Worm (Caenorhabditis elegans) whole organism, L2 larva: ENCODE data around the gene C28A5.6.

ENCODE experiments used
- C34F6.9 ChIP-seq: fragments of 150-350 bp; optimal IDR thresholded peaks from 2 replicates; lab custom pipeline; 2014; ENCODE audit warnings: missing biosample characterization, missing genetic modification characterization
- F13H6.1 ChIP-seq: sonication (generic microtip); optimal IDR thresholded peaks from 2 replicates; lab custom pipeline; 2016; ENCODE audit warnings: missing genetic modification characterization, missing compliant biosample characterization
- R02D3.7 ChIP-seq: fragments of 150-350 bp; optimal IDR thresholded peaks from 2 replicates; lab custom pipeline; 2014; ENCODE audit warnings: missing biosample characterization, missing genetic modification characterization
- Y55F3AM.14 ChIP-seq: fragments of 200-800 bp; sonication (Bioruptor generic); optimal IDR thresholded peaks from 2 replicates; lab custom pipeline; 2018; ENCODE audit warnings: mild to moderate bottlenecking, missing genetic modification characterization, missing compliant biosample characterization
- blmp-1 ChIP-seq: sonication (generic microtip); optimal IDR thresholded peaks from 2 replicates; lab custom pipeline; 2017; ENCODE audit warnings: missing genetic modification characterization, mild to moderate bottlenecking, missing compliant biosample characterization, antibody characterized with exemption, moderate library complexity; ENCODE audit not compliant: insufficient read depth
- ceh-16 ChIP-seq: fragments of 150-350 bp; optimal IDR thresholded peaks from 2 replicates; lab custom pipeline; 2014; ENCODE audit warnings: missing biosample characterization, missing genetic modification characterization
- ceh-82 ChIP-seq: fragments of 150-350 bp; optimal IDR thresholded peaks from 2 replicates; lab custom pipeline; 2014; ENCODE audit warnings: missing biosample characterization, missing genetic modification characterization
- crh-2 ChIP-seq: sonication (generic microtip); optimal IDR thresholded peaks from 2 replicates; lab custom pipeline; 2017; ENCODE audit warnings: missing biosample characterization, missing genetic modification characterization
- dmd-4 ChIP-seq: sonication (generic microtip); optimal IDR thresholded peaks from 2 replicates; lab custom pipeline; 2017; ENCODE audit warnings: missing biosample characterization, missing genetic modification characterization
- egl-27 ChIP-seq: sonication (generic microtip); optimal IDR thresholded peaks from 3 replicates; lab custom pipeline; 2017; ENCODE audit warnings: missing biosample characterization, missing genetic modification reagents, missing genetic modification characterization
- elt-1 ChIP-seq: fragments of 150-350 bp; optimal IDR thresholded peaks from 2 replicates; lab custom pipeline; 2014; ENCODE audit warnings: missing biosample characterization, missing genetic modification characterization
- elt-3 ChIP-seq: sonication (generic microtip); optimal IDR thresholded peaks from 2 replicates; lab custom pipeline; 2017; ENCODE audit warnings: missing biosample characterization, missing genetic modification characterization
- fos-1 ChIP-seq: fragments of 150-350 bp; optimal IDR thresholded peaks from 2 replicates; lab custom pipeline; 2014; ENCODE audit warnings: missing biosample characterization, missing genetic modification characterization
- gmeb-1 ChIP-seq: fragments of 150-350 bp; optimal IDR thresholded peaks from 2 replicates; lab custom pipeline; 2014; ENCODE audit warnings: missing biosample characterization, missing genetic modification characterization
- lin-11 ChIP-seq: fragments of 150-350 bp; sonication (generic microtip); optimal IDR thresholded peaks from 2 replicates; lab custom pipeline; 2014; ENCODE audit warnings: missing biosample characterization, missing genetic modification characterization, inconsistent platforms, mixed read lengths
- lin-13 ChIP-seq: fragments of 150-350 bp; optimal IDR thresholded peaks from 2 replicates; lab custom pipeline; 2014; ENCODE audit warnings: missing biosample characterization, missing genetic modification reagents, missing genetic modification characterization
- lin-39 ChIP-seq: fragments of 150-350 bp; optimal IDR thresholded peaks from 2 replicates; lab custom pipeline; 2014; ENCODE audit warnings: missing biosample characterization, missing genetic modification reagents, missing genetic modification characterization
- lsy-2 ChIP-seq, 2 experiments: fragments of 150-350 bp in 1 of 2; sonication (generic microtip) in 1 of 2; optimal IDR thresholded peaks; 2 replicates each; lab custom pipeline; 2014 to 2017; ENCODE audit warnings: missing biosample characterization in 2 of 2, missing genetic modification characterization in 2 of 2
- mab-5 ChIP-seq: fragments of 150-350 bp; optimal IDR thresholded peaks from 2 replicates; lab custom pipeline; 2014; ENCODE audit warnings: missing biosample characterization, missing genetic modification characterization
- mbf-1 ChIP-seq: sonication (generic microtip); optimal IDR thresholded peaks from 2 replicates; lab custom pipeline; 2017; ENCODE audit warnings: missing biosample characterization, missing genetic modification characterization
- mdl-1 ChIP-seq, 2 experiments: fragments of 150-350 bp in 1 of 2; sonication (generic microtip) in 1 of 2; optimal IDR thresholded peaks; 2 replicates each; lab custom pipeline; 2017; ENCODE audit warnings: missing biosample characterization in 2 of 2, missing genetic modification characterization in 2 of 2
- nhr-10 ChIP-seq: sonication (generic microtip); optimal IDR thresholded peaks from 2 replicates; lab custom pipeline; 2017; ENCODE audit warnings: missing biosample characterization, missing genetic modification characterization
- nhr-12 ChIP-seq: fragments of 150-350 bp; optimal IDR thresholded peaks from 2 replicates; lab custom pipeline; 2014; ENCODE audit warnings: missing biosample characterization, missing genetic modification characterization
- nhr-21 ChIP-seq: fragments of 150-350 bp; optimal IDR thresholded peaks from 2 replicates; lab custom pipeline; 2014; ENCODE audit warnings: missing biosample characterization, missing genetic modification characterization
- nhr-23 ChIP-seq: fragments of 150-350 bp; optimal IDR thresholded peaks from 2 replicates; lab custom pipeline; 2014; ENCODE audit warnings: missing biosample characterization, missing genetic modification reagents, missing genetic modification characterization
- nhr-77 ChIP-seq: fragments of 150-350 bp; optimal IDR thresholded peaks from 2 replicates; lab custom pipeline; 2014; ENCODE audit warnings: missing biosample characterization, missing genetic modification characterization
- sem-4 ChIP-seq: fragments of 150-350 bp; optimal IDR thresholded peaks from 2 replicates; lab custom pipeline; 2014; ENCODE audit warnings: missing biosample characterization, missing genetic modification reagents, missing genetic modification characterization
- skn-1 ChIP-seq: sonication (generic microtip); optimal IDR thresholded peaks from 2 replicates; lab custom pipeline; 2017; ENCODE audit warnings: missing biosample characterization, missing genetic modification characterization
- sma-3 ChIP-seq: sonication (generic microtip); optimal IDR thresholded peaks from 2 replicates; lab custom pipeline; 2016; ENCODE audit warnings: missing genetic modification reagents, missing genetic modification characterization, missing compliant biosample characterization
- unc-62 ChIP-seq: fragments of 150-350 bp; optimal IDR thresholded peaks from 2 replicates; lab custom pipeline; 2014; ENCODE audit warnings: missing biosample characterization, missing genetic modification reagents, missing genetic modification characterization
- ztf-1 ChIP-seq: fragments of 200-800 bp; sonication (Bioruptor generic); conservative IDR thresholded peaks from 2 replicates; pipeline ENCODE4 v1.3.6; 2022; ENCODE audit warnings: missing genetic modification characterization, missing compliant biosample characterization
- ztf-11 ChIP-seq: sonication (generic microtip); optimal IDR thresholded peaks from 2 replicates; lab custom pipeline; 2017; ENCODE audit warnings: missing biosample characterization, missing genetic modification characterization
- ztf-4 ChIP-seq: fragments of 150-350 bp; optimal IDR thresholded peaks from 2 replicates; lab custom pipeline; 2014; ENCODE audit warnings: missing biosample characterization, missing genetic modification characterization

Gene C28A5.6

DNA sequence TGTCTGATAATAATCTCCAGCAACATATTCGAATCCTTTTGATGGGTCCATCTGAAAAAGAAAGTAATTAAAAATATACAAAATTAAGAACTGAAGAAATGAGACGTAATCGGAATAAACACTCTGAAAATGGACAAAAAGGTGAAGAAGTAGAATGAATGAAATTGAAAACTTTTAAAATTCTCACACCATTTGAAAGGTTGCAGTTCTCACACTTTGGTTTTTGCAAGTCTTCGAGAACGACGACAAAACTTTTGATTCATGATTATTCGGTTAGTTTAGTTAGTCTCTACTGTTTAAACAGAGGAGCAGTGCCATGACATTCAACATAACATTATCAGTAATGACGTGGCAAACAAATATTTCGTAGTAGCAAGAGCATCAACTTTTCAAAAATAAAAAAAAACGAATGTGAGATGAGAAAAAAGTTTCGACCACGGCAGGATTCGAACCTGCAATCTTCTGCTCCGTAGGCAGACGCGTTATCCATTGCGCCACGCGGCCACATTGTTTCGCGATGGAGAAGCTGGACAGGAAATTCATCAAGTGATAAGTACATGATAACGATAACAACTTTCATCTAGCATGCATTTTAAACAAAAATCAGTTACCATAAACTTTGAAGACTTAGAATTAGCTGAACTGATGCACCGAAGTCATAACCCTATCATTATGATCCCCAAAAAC lies 20.7 kb upstream of the C28A5.6 start, which contains the start of gene ceh-43:
Gene ceh-43 (minus strand): TSS at position 51 of the 687 bp plus-strand sequence.
- TF ChIP-seq lsy-2 (tag; optimal IDR thresholded peaks at IDR 0.05; lab: Kevin White, UChicago) (no peak), mdl-1 (tag; optimal IDR thresholded peaks at IDR 0.05; lab: Kevin White, UChicago) (no peak), ztf-11 (no peak), blmp-1 (tag; lab: Kevin White, UChicago) (no peak)

DNA sequence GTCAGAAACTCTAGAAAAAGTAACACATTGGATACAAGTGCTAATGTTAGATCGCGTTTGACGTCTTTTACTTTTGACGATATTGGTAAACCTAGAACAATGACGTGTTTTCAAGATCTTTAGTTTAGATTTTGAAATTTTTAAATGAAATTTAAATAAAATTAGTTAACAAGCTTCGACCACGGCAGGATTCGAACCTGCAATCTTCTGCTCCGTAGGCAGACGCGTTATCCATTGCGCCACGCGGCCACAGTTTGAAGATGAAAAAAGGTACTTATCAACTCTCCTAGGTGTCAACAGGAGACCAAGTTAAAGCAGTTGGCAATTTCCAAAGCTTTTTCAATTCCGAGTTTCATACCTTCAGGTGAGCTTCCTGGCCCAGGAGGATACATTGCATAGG lies 20.1 kb upstream of the C28A5.6 start:
- no peak for TF ChIP-seq ztf-11
- no peak for TF ChIP-seq ztf-4 (tag; lab: Kevin White, UChicago)
- no peak for TF ChIP-seq nhr-77 (tag; lab: Kevin White, UChicago)
- TF ChIP-seq lsy-2 (tag; optimal IDR thresholded peaks at IDR 0.05; lab: Kevin White, UChicago): peak in 1 of 2 experiments; percentile 25
- TF ChIP-seq skn-1 (tag; lab: Kevin White, UChicago): no peak
- no peak for TF ChIP-seq elt-1 (tag; lab: Kevin White, UChicago)
- TF ChIP-seq lin-11: no peak
- TF ChIP-seq C34F6.9 (tag; lab: Kevin White, UChicago): peak; percentile 8
- no peak for TF ChIP-seq gmeb-1 (tag; lab: Kevin White, UChicago)
- no peak for TF ChIP-seq Y55F3AM.14
- TF ChIP-seq mbf-1 (tag; lab: Kevin White, UChicago): no peak
- no peak for TF ChIP-seq lin-39 (tag; lab: Kevin White, UChicago)
- peak; percentile 40 for TF ChIP-seq fos-1 (tag; lab: Kevin White, UChicago)
- no peak for TF ChIP-seq R02D3.7 (tag; lab: Kevin White, UChicago)
- TF ChIP-seq nhr-10 (tag; lab: Kevin White, UChicago): no peak
- TF ChIP-seq egl-27 (tag; lab: Kevin White, UChicago): no peak
- TF ChIP-seq, all 48 proteins: peak for 3

DNA sequence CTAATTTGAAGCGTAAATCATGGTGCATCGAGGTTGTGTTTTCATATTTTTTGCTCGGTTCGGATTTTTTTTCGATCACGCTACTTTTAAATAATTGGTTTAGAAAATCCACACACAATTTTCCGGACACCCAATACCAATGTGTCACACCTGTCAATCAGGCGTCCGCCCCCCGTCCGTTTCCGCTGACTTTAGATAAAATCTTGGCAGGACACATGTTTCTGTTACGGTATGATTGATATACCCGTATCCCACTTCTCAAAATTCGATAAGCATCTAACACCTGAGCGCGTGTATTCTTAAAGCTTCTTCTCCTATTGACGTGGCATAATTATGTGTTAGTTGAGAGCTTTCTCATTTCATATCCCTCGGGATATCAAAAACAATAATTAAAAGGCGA lies 18.7 kb upstream of the C28A5.6 start:
- TF ChIP-seq sem-4 (tag; lab: Kevin White, UChicago) (no peak), mab-5 (tag; lab: Kevin White, UChicago) (no peak), nhr-12 (tag; lab: Kevin White, UChicago) (no peak), mdl-1 (tag; optimal IDR thresholded peaks at IDR 0.05; lab: Kevin White, UChicago) (no peak)

DNA sequence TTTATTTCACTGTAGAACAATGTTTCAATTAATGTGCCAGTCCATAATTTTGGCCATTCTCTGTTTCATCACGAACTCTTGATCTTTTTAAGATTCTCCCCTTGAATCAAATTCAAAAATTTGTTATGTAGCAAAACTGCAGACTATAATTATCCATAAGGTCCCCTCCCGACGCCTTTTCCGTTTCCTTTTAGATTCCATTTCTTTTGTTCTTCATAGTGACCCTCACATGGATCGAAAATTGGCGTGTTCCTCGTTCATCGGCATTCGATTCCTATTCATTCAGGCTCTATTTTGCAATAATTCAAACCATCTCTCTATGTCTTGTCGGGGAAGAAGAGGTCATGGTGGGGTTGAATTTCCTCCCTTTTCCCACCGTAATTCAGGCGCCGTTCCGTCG lies 15.2 kb upstream of the C28A5.6 start:
- TF ChIP-seq elt-3 (tag; lab: Kevin White, UChicago) (no peak), nhr-21 (tag; lab: Kevin White, UChicago) (no peak), lsy-2 (tag; optimal IDR thresholded peaks at IDR 0.05; lab: Kevin White, UChicago) (no peak), mdl-1 (tag; optimal IDR thresholded peaks at IDR 0.05; lab: Kevin White, UChicago) (no peak), gmeb-1 (tag; lab: Kevin White, UChicago) (no peak), nhr-23 (no peak)

DNA sequence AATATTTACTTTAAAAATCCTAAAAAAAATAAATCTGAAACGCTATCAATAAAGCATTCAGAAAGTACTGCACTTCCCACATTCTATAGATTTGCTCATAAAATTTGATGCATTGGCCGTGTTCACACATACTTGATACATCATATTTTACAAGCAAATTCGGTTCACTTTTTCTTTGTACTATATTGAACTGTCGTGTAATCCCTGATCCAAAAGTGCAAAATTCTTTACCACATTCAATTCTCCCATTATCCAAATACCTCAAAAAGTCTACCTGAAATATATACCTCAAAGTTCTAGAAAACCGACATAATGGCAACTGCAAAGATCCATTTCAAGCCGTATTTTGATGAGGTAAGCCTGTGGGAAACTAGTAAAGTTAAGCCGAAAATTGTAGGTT lies 12.5 kb upstream of the C28A5.6 start, which contains the start of gene nex-3:
Gene nex-3 (plus strand): TSS at position 301 of the 400 bp plus-strand sequence.
- no peak for TF ChIP-seq elt-3 (tag; lab: Kevin White, UChicago)
- no peak for TF ChIP-seq crh-2
- no peak for TF ChIP-seq ceh-16 (tag; lab: Kevin White, UChicago)
- no peak for TF ChIP-seq blmp-1 (tag; lab: Kevin White, UChicago)
- no peak for TF ChIP-seq unc-62 (GFP tag; lab: Kevin White, UChicago)
- TF ChIP-seq gmeb-1 (tag; lab: Kevin White, UChicago): no peak
- TF ChIP-seq ceh-82 (tag; lab: Kevin White, UChicago): no peak
- TF ChIP-seq F13H6.1 (tag; lab: Kevin White, UChicago): no peak
- no peak for TF ChIP-seq lin-13 (GFP tag; lab: Kevin White, UChicago)
- no peak for TF ChIP-seq ztf-1 (GFP tag; lab: Robert Waterston, UW)
- TF ChIP-seq lin-39 (tag; lab: Kevin White, UChicago): no peak
- TF ChIP-seq nhr-21 (tag; lab: Kevin White, UChicago): no peak
- no peak for TF ChIP-seq dmd-4 (tag; lab: Kevin White, UChicago)
- no peak for TF ChIP-seq sma-3 (GFP tag; lab: Kevin White, UChicago)
- TF ChIP-seq lsy-2 (tag; optimal IDR thresholded peaks at IDR 0.05; lab: Kevin White, UChicago): no peak
- TF ChIP-seq skn-1 (tag; lab: Kevin White, UChicago): no peak
- TF ChIP-seq nhr-10 (tag; lab: Kevin White, UChicago): no peak
